Worm (Caenorhabditis elegans): ENCODE measurements around the gene Y47D3B.3.
A peak's percentile ranks its signal among the peaks of the same experiment; 100 is the strongest.

Y47D3B.3 gene

ce11 chrIII:11371236-11371635, 26.4 kb upstream of the Y47D3B.3 start:
- TF ChIP-seq nhr-76 (tag; optimal IDR thresholded peaks at IDR 0.05) (no peak), mls-2 (tag; optimal IDR thresholded peaks at IDR 0.05) (peak; percentile 96), sem-2 (GFP tag; optimal IDR thresholded peaks at IDR 0.05) (peak; percentile 88), lsy-2 (tag; optimal IDR thresholded peaks at IDR 0.05) (no peak), tbx-8 (GFP tag; optimal IDR thresholded peaks at IDR 0.05) (peak; percentile 83), elt-1 (tag; optimal IDR thresholded peaks at IDR 0.05; ENCODE audit: borderline replicate concordance, insufficient read depth) (no peak), mab-5 (tag; optimal IDR thresholded peaks at IDR 0.05) (no peak), nhr-28 (tag; optimal IDR thresholded peaks at IDR 0.05) (no peak), unc-39 (tag; optimal IDR thresholded peaks at IDR 0.05) (peak; percentile 8), bed-3 (GFP tag; optimal IDR thresholded peaks at IDR 0.05) (peak; percentile 83), hlh-1 (tag; optimal IDR thresholded peaks at IDR 0.05) (peak; percentile 71), pha-4 (tag; optimal IDR thresholded peaks at IDR 0.05) (peak; percentile 28), elt-3 (tag; optimal IDR thresholded peaks at IDR 0.05) (peak; percentile 14), flh-1 (GFP tag; optimal IDR thresholded peaks at IDR 0.05) (peak; percentile 78), ceh-43 (GFP tag; optimal IDR thresholded peaks at IDR 0.05) (peak; percentile 83), lin-32 (GFP tag; optimal IDR thresholded peaks at IDR 0.05) (peak; percentile 91), unc-120 (tag; optimal IDR thresholded peaks at IDR 0.05; ENCODE audit: poor library complexity, severe bottlenecking) (peak; percentile 83), drap-1 (GFP tag; optimal IDR thresholded peaks at IDR 0.05) (peak; percentile 97), cnd-1 (tag; optimal IDR thresholded peaks at IDR 0.05) (peak; percentile 96), lin-13 (tag; optimal IDR thresholded peaks at IDR 0.05) (peak; percentile 61), ham-2 (GFP tag; optimal IDR thresholded peaks at IDR 0.05) (peak; percentile 85), ceh-83 (GFP tag; optimal IDR thresholded peaks at IDR 0.05) (peak; percentile 93), ceh-39 (tag; optimal IDR thresholded peaks at IDR 0.05) (no peak), ces-1 (GFP tag; optimal IDR thresholded peaks at IDR 0.05) (peak; percentile 22), zip-8 (tag; optimal IDR thresholded peaks at IDR 0.05) (no peak), M03D4.4 (tag; optimal IDR thresholded peaks at IDR 0.05) (peak; percentile 92), blmp-1 (tag; optimal IDR thresholded peaks at IDR 0.05) (no peak), nhr-2 (tag; optimal IDR thresholded peaks at IDR 0.05) (no peak), nhr-237 (tag; optimal IDR thresholded peaks at IDR 0.05) (no peak), mep-1 (tag; optimal IDR thresholded peaks at IDR 0.05) (no peak), snpc-4 (tag; optimal IDR thresholded peaks at IDR 0.05) (no peak), sptf-1 (tag; optimal IDR thresholded peaks at IDR 0.05) (peak; percentile 96), nhr-12 (tag; optimal IDR thresholded peaks at IDR 0.05) (no peak), ztf-11 (tag; optimal IDR thresholded peaks at IDR 0.05) (peak; percentile 81), unc-62 (GFP tag; optimal IDR thresholded peaks at IDR 0.05) (no peak)

- TF ChIP-seq nhr-76 (tag; optimal IDR thresholded peaks at IDR 0.05) (no peak), elt-3 (tag; optimal IDR thresholded peaks at IDR 0.05) (no peak), unc-62 (GFP tag; optimal IDR thresholded peaks at IDR 0.05) (no peak), flh-1 (GFP tag; optimal IDR thresholded peaks at IDR 0.05) (no peak), nhr-28 (tag; optimal IDR thresholded peaks at IDR 0.05) (no peak), sptf-1 (tag; optimal IDR thresholded peaks at IDR 0.05) (no peak), mls-2 (tag; optimal IDR thresholded peaks at IDR 0.05) (no peak), ham-2 (GFP tag; optimal IDR thresholded peaks at IDR 0.05) (no peak), mab-5 (tag; optimal IDR thresholded peaks at IDR 0.05) (no peak), ceh-83 (GFP tag; optimal IDR thresholded peaks at IDR 0.05) (no peak), tbx-8 (GFP tag; optimal IDR thresholded peaks at IDR 0.05) (no peak), ces-1 (GFP tag; optimal IDR thresholded peaks at IDR 0.05) (no peak), lsy-2 (tag; optimal IDR thresholded peaks at IDR 0.05) (no peak), M03D4.4 (tag; optimal IDR thresholded peaks at IDR 0.05) (no peak), zip-8 (tag; optimal IDR thresholded peaks at IDR 0.05) (no peak)
Measured at ce11 chrIII:11371688-11372087, 25.9 kb upstream of the Y47D3B.3 start, which contains the start of gene tba-7. Gene tba-7, minus strand, starts transcription at chrIII:11371788.

ce11 chrIII:11372199-11372938, 25.2 kb upstream of the Y47D3B.3 start:
- TF ChIP-seq hlh-1 (tag; optimal IDR thresholded peaks at IDR 0.05) (no peak), sptf-1 (tag; optimal IDR thresholded peaks at IDR 0.05) (no peak), unc-120 (tag; optimal IDR thresholded peaks at IDR 0.05; ENCODE audit: poor library complexity, severe bottlenecking) (no peak), bed-3 (GFP tag; optimal IDR thresholded peaks at IDR 0.05) (no peak), zip-8 (tag; optimal IDR thresholded peaks at IDR 0.05) (no peak), flh-1 (GFP tag; optimal IDR thresholded peaks at IDR 0.05) (no peak)
